Worm (Caenorhabditis elegans) whole organism, late embryonic: ENCODE results near the gene F46B3.1.

Experiments used
- C08G9.2 ChIP-seq: sonication (generic microtip); optimal IDR thresholded peaks from 2 replicates; lab custom pipeline; 2016; ENCODE audit warnings: mild to moderate bottlenecking, missing genetic modification characterization, moderate library complexity, missing compliant biosample characterization
- ahr-1 ChIP-seq: sonication (generic microtip); optimal IDR thresholded peaks from 2 replicates; lab custom pipeline; 2016; ENCODE audit warnings: missing genetic modification characterization, missing compliant biosample characterization
- ama-1 ChIP-seq: fragments of 150-350 bp; optimal IDR thresholded peaks from 2 replicates; lab custom pipeline; 2014
- ceh-14 ChIP-seq: sonication (generic microtip); optimal IDR thresholded peaks from 2 replicates; lab custom pipeline; 2016; ENCODE audit warnings: missing genotype, missing genetic modification characterization, missing compliant biosample characterization
- ceh-2 ChIP-seq: sonication (generic microtip); optimal IDR thresholded peaks from 2 replicates; lab custom pipeline; 2016; ENCODE audit warnings: missing genotype, missing genetic modification characterization, missing compliant biosample characterization
- ceh-30 ChIP-seq: fragments of 150-350 bp; optimal IDR thresholded peaks from 2 replicates; lab custom pipeline; 2014; ENCODE audit warnings: missing biosample characterization, missing genetic modification characterization
- ceh-31 ChIP-seq: sonication (generic microtip); optimal IDR thresholded peaks from 2 replicates; lab custom pipeline; 2016; ENCODE audit warnings: missing genetic modification characterization, missing compliant biosample characterization
- ceh-6 ChIP-seq: fragments of 200-800 bp; sonication (Bioruptor generic); optimal IDR thresholded peaks from 2 replicates; lab custom pipeline; 2018; ENCODE audit warnings: mild to moderate bottlenecking, missing genetic modification characterization, missing compliant biosample characterization
- ceh-9 ChIP-seq: sonication (generic microtip); optimal IDR thresholded peaks from 2 replicates; lab custom pipeline; 2016; ENCODE audit warnings: mild to moderate bottlenecking, missing genetic modification characterization, inconsistent platforms, missing compliant biosample characterization
- dmd-4 ChIP-seq: sonication (generic microtip); optimal IDR thresholded peaks from 2 replicates; lab custom pipeline; 2016; ENCODE audit warnings: borderline replicate concordance, missing genetic modification characterization, missing compliant biosample characterization
- elt-4 ChIP-seq: sonication (generic microtip); optimal IDR thresholded peaks from 2 replicates; lab custom pipeline; 2016; ENCODE audit warnings: missing genetic modification characterization, missing compliant biosample characterization
- eyg-1 ChIP-seq: sonication (generic microtip); optimal IDR thresholded peaks from 2 replicates; lab custom pipeline; 2016; ENCODE audit warnings: missing genotype, missing genetic modification characterization, missing compliant biosample characterization
- gmeb-2 ChIP-seq: sonication (generic microtip); optimal IDR thresholded peaks from 2 replicates; lab custom pipeline; 2016; ENCODE audit warnings: missing genetic modification characterization, inconsistent platforms, missing compliant biosample characterization
- hlh-13 ChIP-seq: fragments of 200-800 bp; sonication (Bioruptor generic); optimal IDR thresholded peaks from 2 replicates; lab custom pipeline; 2018; ENCODE audit warnings: mild to moderate bottlenecking, missing genetic modification characterization, missing compliant biosample characterization
- hlh-6 ChIP-seq: sonication (generic microtip); optimal IDR thresholded peaks from 2 replicates; lab custom pipeline; 2016; ENCODE audit warnings: missing genotype, missing genetic modification characterization, missing compliant biosample characterization
- hlh-8 ChIP-seq: sonication (generic microtip); optimal IDR thresholded peaks from 2 replicates; lab custom pipeline; 2016; ENCODE audit warnings: missing genotype, missing genetic modification characterization, missing compliant biosample characterization
- mec-3 ChIP-seq: sonication (generic microtip); optimal IDR thresholded peaks from 2 replicates; lab custom pipeline; 2016; ENCODE audit warnings: borderline replicate concordance, missing genetic modification characterization, missing compliant biosample characterization
- npax-4 ChIP-seq: sonication (generic microtip); optimal IDR thresholded peaks from 2 replicates; lab custom pipeline; 2016; ENCODE audit warnings: missing genetic modification characterization, missing compliant biosample characterization
- pag-3 ChIP-seq: sonication (generic microtip); optimal IDR thresholded peaks from 2 replicates; lab custom pipeline; 2016; ENCODE audit warnings: missing compliant biosample characterization, missing genetic modification characterization, borderline replicate concordance
- pat-9 ChIP-seq: fragments of 200-800 bp; sonication (Bioruptor generic); optimal IDR thresholded peaks from 2 replicates; lab custom pipeline; 2018; ENCODE audit warnings: mild to moderate bottlenecking, missing genetic modification characterization, moderate library complexity, missing compliant biosample characterization
- pax-1 ChIP-seq: fragments of 150-350 bp; optimal IDR thresholded peaks from 2 replicates; lab custom pipeline; 2014; ENCODE audit warnings: missing biosample characterization, missing genetic modification characterization
- pqm-1 ChIP-seq: sonication (generic microtip); optimal IDR thresholded peaks from 2 replicates; lab custom pipeline; 2016; ENCODE audit warnings: missing genetic modification characterization, missing compliant biosample characterization
- rnt-1 ChIP-seq: sonication (generic microtip); optimal IDR thresholded peaks from 2 replicates; lab custom pipeline; 2016; ENCODE audit warnings: missing genetic modification characterization, missing compliant biosample characterization
- sox-4 ChIP-seq: sonication (generic microtip); optimal IDR thresholded peaks from 2 replicates; lab custom pipeline; 2017; ENCODE audit warnings: mild to moderate bottlenecking, missing genetic modification characterization, inconsistent platforms, missing compliant biosample characterization
- tbx-2 ChIP-seq: sonication (generic microtip); optimal IDR thresholded peaks from 2 replicates; lab custom pipeline; 2016; ENCODE audit warnings: missing genetic modification characterization, missing compliant biosample characterization
- tbx-7 ChIP-seq: sonication (generic microtip); optimal IDR thresholded peaks from 2 replicates; lab custom pipeline; 2016; ENCODE audit warnings: missing genotype, missing genetic modification characterization, missing compliant biosample characterization
- unc-3 ChIP-seq, 2 experiments: fragments of 200-800 bp in 1 of 2; sonication (Bioruptor generic) in 1 of 2; sonication (generic microtip) in 1 of 2; conservative IDR thresholded peaks in 1 of 2; optimal IDR thresholded peaks in 1 of 2; 2 replicates each; pipeline versions ENCODE4 v1.3.6 to Lab custom; 2016 to 2022; ENCODE audit warnings: missing compliant biosample characterization in 2 of 2, missing genetic modification characterization in 2 of 2, missing genetic modification reagents in 1 of 2
- unc-42 ChIP-seq: sonication (generic microtip); optimal IDR thresholded peaks from 2 replicates; lab custom pipeline; 2016; ENCODE audit warnings: missing genotype, missing genetic modification characterization, missing compliant biosample characterization
- unc-86 ChIP-seq: sonication (generic microtip); optimal IDR thresholded peaks from 2 replicates; lab custom pipeline; 2016; ENCODE audit warnings: missing genetic modification characterization, missing compliant biosample characterization
- zip-5 ChIP-seq: sonication (generic microtip); optimal IDR thresholded peaks from 2 replicates; lab custom pipeline; 2016; ENCODE audit warnings: missing genetic modification characterization, missing compliant biosample characterization
- ztf-16 ChIP-seq: sonication (generic microtip); optimal IDR thresholded peaks from 2 replicates; lab custom pipeline; 2017; ENCODE audit warnings: missing genetic modification characterization, missing compliant biosample characterization

Gene F46B3.1

DNA sequence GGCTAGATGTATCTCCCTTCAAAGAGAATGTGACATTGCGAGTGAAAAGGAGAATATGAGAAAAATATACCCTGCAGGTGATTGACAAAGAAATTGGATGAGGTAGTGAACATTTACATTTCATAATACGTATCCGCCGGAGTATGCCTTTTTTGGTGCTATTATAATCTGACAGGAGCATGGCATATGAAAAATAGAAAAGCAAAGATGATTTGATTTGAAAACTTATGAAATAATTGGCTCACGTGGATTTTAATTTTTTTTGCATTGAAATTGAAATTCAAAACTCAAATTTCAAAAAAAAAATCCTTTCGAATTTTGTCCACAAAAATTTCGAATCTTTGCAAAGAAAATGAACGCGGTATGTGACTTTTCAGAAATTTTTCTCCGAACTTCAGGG, 6.0 kb upstream of the F46B3.1 start, which contains the start of gene ttr-11 (continued):
- TF ChIP-seq unc-3 (GFP tag; conservative IDR thresholded peaks at IDR 0.05; lab: Robert Waterston, UW) (no peak), unc-3 (tag; optimal IDR thresholded peaks at IDR 0.05; lab: Kevin White, UChicago) (no peak), sox-4 (tag; lab: Kevin White, UChicago) (no peak)

DNA sequence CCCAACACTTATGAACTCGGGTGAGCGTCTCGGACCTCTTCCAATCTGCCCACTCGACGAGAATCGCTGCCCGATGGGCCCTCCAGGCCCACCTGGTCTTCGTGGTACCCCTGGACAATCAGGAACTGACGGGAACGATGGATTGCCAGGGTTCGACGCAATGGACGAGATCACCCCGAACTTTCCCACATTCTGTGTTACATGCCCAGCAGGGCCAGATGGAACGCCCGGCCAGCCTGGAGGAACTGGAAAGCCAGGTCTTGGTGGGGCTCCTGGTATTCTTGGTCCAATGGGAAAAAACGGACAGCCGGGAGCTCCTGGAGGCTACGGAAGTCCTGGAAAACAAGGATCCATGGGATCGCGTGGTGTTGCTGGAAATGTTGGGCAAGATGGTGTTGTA, 3.7 kb upstream of the F46B3.1 start:
- TF ChIP-seq tbx-2 (tag; lab: Kevin White, UChicago): no peak
- TF ChIP-seq pax-1 (tag; lab: Kevin White, UChicago): no peak
- TF ChIP-seq hlh-13 (GFP tag; lab: Kevin White, UChicago): no peak
- TF ChIP-seq ama-1 (lab: Kevin White, UChicago): no peak
- peak; percentile 7 for TF ChIP-seq ceh-31 (tag; lab: Kevin White, UChicago)
- TF ChIP-seq elt-4 (tag; lab: Kevin White, UChicago): peak; percentile 87
- TF ChIP-seq unc-86 (tag; lab: Kevin White, UChicago): no peak
- TF ChIP-seq, all 69 proteins: peak for 2

DNA sequence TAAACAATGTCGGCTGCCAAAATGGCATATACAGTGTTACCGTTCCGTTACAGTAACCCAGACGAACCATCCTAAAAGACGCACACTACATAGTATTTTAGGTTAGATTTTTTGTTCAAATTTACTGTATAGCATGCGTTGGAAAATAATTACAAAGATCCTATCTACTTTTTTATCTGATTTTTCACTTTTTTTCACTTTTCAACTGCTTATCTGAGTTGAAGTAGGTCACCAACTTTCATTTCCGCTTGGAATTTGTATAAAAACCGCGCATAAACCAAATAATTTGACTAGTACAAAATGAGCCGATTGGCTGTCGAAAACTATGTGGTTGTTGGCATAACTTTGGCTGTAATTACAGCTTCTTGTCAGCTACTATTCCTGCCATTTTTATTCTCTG, 2.8 kb upstream of the F46B3.1 start, which contains the start of gene col-163:
Gene col-163, plus strand, starts transcription at position 301 of the 400 bp plus-strand sequence.
- no peak for TF ChIP-seq mec-3 (tag; lab: Kevin White, UChicago)
- TF ChIP-seq pax-1 (tag; lab: Kevin White, UChicago): no peak
- no peak for TF ChIP-seq eyg-1 (tag; lab: Kevin White, UChicago)
- TF ChIP-seq dmd-4 (tag; lab: Kevin White, UChicago): no peak

DNA sequence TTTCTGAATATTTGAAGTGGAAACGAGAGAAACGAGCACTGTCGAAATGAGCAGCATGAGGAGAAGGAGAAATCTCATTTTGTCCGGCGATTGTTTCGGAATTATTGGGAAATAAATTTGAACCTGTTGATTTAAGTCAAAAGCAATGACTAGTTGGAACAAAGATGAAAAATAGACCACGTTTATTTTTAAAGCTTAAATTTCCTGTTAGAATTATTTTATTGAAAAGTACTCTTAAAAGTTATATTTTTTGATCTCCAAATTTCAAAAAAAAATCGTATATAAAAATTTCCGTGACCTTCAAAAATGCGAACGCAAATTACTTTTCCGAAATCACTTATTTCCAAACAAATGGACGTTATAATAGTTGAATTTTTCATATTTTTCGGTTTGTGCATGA, 1.3 kb downstream of the F46B3.1 start, which contains the start of gene F26F2.11:
Gene F26F2.11, minus strand, starts transcription at position 101 of the 400 bp plus-strand sequence.
- no peak for TF ChIP-seq unc-42
- no peak for TF ChIP-seq unc-86 (tag; lab: Kevin White, UChicago)
- TF ChIP-seq C08G9.2 (tag; lab: Kevin White, UChicago): no peak
- TF ChIP-seq rnt-1 (tag; lab: Kevin White, UChicago): no peak
- no peak for TF ChIP-seq elt-4 (tag; lab: Kevin White, UChicago)
- TF ChIP-seq tbx-7 (tag; lab: Kevin White, UChicago): no peak
- no peak for TF ChIP-seq ahr-1 (tag; lab: Kevin White, UChicago)
- no peak for TF ChIP-seq hlh-6 (tag; lab: Kevin White, UChicago)
- TF ChIP-seq pag-3 (tag; lab: Kevin White, UChicago): no peak
- no peak for TF ChIP-seq mec-3 (tag; lab: Kevin White, UChicago)
- no peak for TF ChIP-seq pat-9 (tag; lab: Kevin White, UChicago)
- no peak for TF ChIP-seq ztf-16 (tag; lab: Kevin White, UChicago)
- no peak for TF ChIP-seq gmeb-2
- no peak for TF ChIP-seq ceh-14 (tag; lab: Kevin White, UChicago)
- TF ChIP-seq hlh-8 (tag; lab: Kevin White, UChicago): no peak
- TF ChIP-seq pqm-1: no peak
- no peak for TF ChIP-seq pax-1 (tag; lab: Kevin White, UChicago)
- no peak for TF ChIP-seq eyg-1 (tag; lab: Kevin White, UChicago)

DNA sequence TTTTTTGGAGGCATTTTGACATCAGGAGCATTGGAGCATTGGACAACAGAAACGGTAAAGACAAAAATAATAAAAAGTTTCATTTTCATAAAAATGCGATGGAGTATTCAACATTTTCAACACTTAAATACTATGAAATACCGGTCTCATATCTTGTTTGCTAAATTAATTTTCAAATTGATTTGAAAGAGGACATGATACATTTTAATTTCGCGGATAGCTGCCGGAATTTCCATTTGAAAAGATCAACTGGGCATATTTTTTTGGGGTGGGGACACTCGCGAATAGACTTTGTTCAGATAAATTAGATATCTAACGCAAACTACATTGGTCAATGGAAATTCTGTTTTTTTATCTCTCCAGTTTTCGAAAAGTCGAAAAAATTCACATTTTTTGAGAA, 2.2 kb downstream of the F46B3.1 start, which contains the start of gene F26F2.10:
Gene F26F2.10, minus strand, starts transcription at position 101 of the 400 bp plus-strand sequence.
- TF ChIP-seq hlh-8 (tag; lab: Kevin White, UChicago): no peak
- TF ChIP-seq zip-5 (tag; lab: Kevin White, UChicago): no peak
- no peak for TF ChIP-seq tbx-7 (tag; lab: Kevin White, UChicago)
- TF ChIP-seq tbx-2 (tag; lab: Kevin White, UChicago): no peak
- no peak for TF ChIP-seq ceh-6 (GFP tag; lab: Kevin White, UChicago)
- no peak for TF ChIP-seq ceh-9 (tag; lab: Kevin White, UChicago)
- TF ChIP-seq ceh-30 (tag; lab: Kevin White, UChicago): no peak
- no peak for TF ChIP-seq npax-4 (tag; lab: Kevin White, UChicago)
- no peak for TF ChIP-seq ceh-2
- no peak for TF ChIP-seq rnt-1 (tag; lab: Kevin White, UChicago)
- no peak for TF ChIP-seq pqm-1
